Worm (Caenorhabditis elegans) whole organism, L1 larva: ENCODE measurements around the gene F19B10.10.
A peak's percentile ranks its signal among the peaks of the same experiment; 100 is the strongest.

Experiments
- C04F5.9 ChIP-seq: sonication (generic microtip); optimal IDR thresholded peaks from 2 replicates; lab custom pipeline; 2016; ENCODE audit warnings: missing genetic modification characterization, missing compliant biosample characterization
- C16A3.4 ChIP-seq: fragments of 150-350 bp; optimal IDR thresholded peaks from 2 replicates; lab custom pipeline; 2014; ENCODE audit warnings: missing biosample characterization, missing genetic modification characterization
- C34B4.2 ChIP-seq: sonication (generic microtip); optimal IDR thresholded peaks from 2 replicates; lab custom pipeline; 2017; ENCODE audit warnings: mild to moderate bottlenecking, missing genetic modification characterization, missing compliant biosample characterization
- F16B12.6 ChIP-seq: fragments of 150-350 bp; optimal IDR thresholded peaks from 2 replicates; lab custom pipeline; 2014; ENCODE audit warnings: missing biosample characterization, missing genetic modification characterization
- Y116A8C.19 ChIP-seq: sonication (generic microtip); optimal IDR thresholded peaks from 2 replicates; lab custom pipeline; 2016; ENCODE audit warnings: missing compliant biosample characterization, missing genetic modification characterization, borderline replicate concordance
- aha-1 ChIP-seq: fragments of 150-350 bp; optimal IDR thresholded peaks from 2 replicates; lab custom pipeline; 2014; ENCODE audit warnings: missing biosample characterization, missing genetic modification characterization
- alr-1 ChIP-seq: fragments of 200-800 bp; sonication (Bioruptor generic); optimal IDR thresholded peaks from 2 replicates; lab custom pipeline; 2018; ENCODE audit warnings: borderline replicate concordance, mild to moderate bottlenecking, missing genetic modification characterization, missing compliant biosample characterization
- ceh-63 ChIP-seq: fragments of 200-800 bp; sonication (Bioruptor generic); optimal IDR thresholded peaks from 2 replicates; lab custom pipeline; 2018; ENCODE audit warnings: mild to moderate bottlenecking, missing genetic modification characterization, missing compliant biosample characterization
- ceh-8 ChIP-seq: fragments of 200-800 bp; sonication (Bioruptor generic); optimal IDR thresholded peaks from 2 replicates; lab custom pipeline; 2018; ENCODE audit warnings: mild to moderate bottlenecking, missing genetic modification characterization, moderate library complexity, missing compliant biosample characterization
- ceh-88 ChIP-seq: fragments of 200-800 bp; sonication (Bioruptor generic); IDR thresholded peaks from 2 replicates; pipeline ENCODE4 v1.3.6; 2022; ENCODE audit warnings: missing genetic modification characterization, missing compliant biosample characterization
- ceh-90 ChIP-seq: sonication (generic microtip); optimal IDR thresholded peaks from 2 replicates; lab custom pipeline; 2016; ENCODE audit warnings: missing genetic modification characterization, missing compliant biosample characterization
- dsc-1 ChIP-seq: sonication (generic microtip); optimal IDR thresholded peaks from 2 replicates; lab custom pipeline; 2016; ENCODE audit warnings: mild to moderate bottlenecking, missing genetic modification characterization, missing compliant biosample characterization
- efl-1 ChIP-seq, 4 experiments: fragments of 150-350 bp; optimal IDR thresholded peaks in 3 of 4; peaks in 1 of 4; 1 replicate in 1 of 4; 2 replicates in 3 of 4; lab custom pipeline; 2014; ENCODE audit warnings: missing biosample characterization in 2 of 4, missing genetic modification characterization in 2 of 4, missing genetic modification reagents in 2 of 4
- egl-27 ChIP-seq, 2 experiments: fragments of 150-350 bp in 1 of 2; sonication (generic microtip); optimal IDR thresholded peaks; 3 replicates each; lab custom pipeline; 2017 to 2018; ENCODE audit warnings: missing biosample characterization in 2 of 2, missing genetic modification characterization in 2 of 2, missing genetic modification reagents in 2 of 2
- elt-2 ChIP-seq: sonication (generic microtip); optimal IDR thresholded peaks from 2 replicates; lab custom pipeline; 2016; ENCODE audit warnings: missing genetic modification characterization, mild to moderate bottlenecking, inconsistent platforms, missing compliant biosample characterization, missing genetic modification reagents
- elt-3 ChIP-seq, 6 experiments: fragments of 150-350 bp in 1 of 6; sonication (generic microtip); optimal IDR thresholded peaks; 2 replicates each; lab custom pipeline; 2017 to 2018; ENCODE audit warnings: missing biosample characterization in 6 of 6, missing genetic modification characterization in 6 of 6, inconsistent platforms in 1 of 6
- fkh-10 ChIP-seq: sonication (generic microtip); optimal IDR thresholded peaks from 2 replicates; lab custom pipeline; 2017; ENCODE audit warnings: missing biosample characterization, missing genetic modification reagents, missing genetic modification characterization
- fos-1 ChIP-seq: fragments of 150-350 bp; optimal IDR thresholded peaks from 2 replicates; lab custom pipeline; 2014; ENCODE audit warnings: missing biosample characterization, missing genetic modification characterization
- grh-1 ChIP-seq: fragments of 200-800 bp; sonication (Bioruptor generic); IDR thresholded peaks from 2 replicates; pipeline ENCODE4 v1.3.6; 2022; ENCODE audit warnings: missing genetic modification reagents, missing genetic modification characterization, missing compliant biosample characterization
- hlh-17 ChIP-seq: fragments of 200-800 bp; sonication (Bioruptor generic); optimal IDR thresholded peaks from 2 replicates; lab custom pipeline; 2018; ENCODE audit warnings: missing genetic modification characterization, mild to moderate bottlenecking, missing compliant biosample characterization, moderate library complexity, borderline replicate concordance
- hlh-4 ChIP-seq: sonication (generic microtip); optimal IDR thresholded peaks from 2 replicates; lab custom pipeline; 2016; ENCODE audit warnings: mild to moderate bottlenecking, missing genetic modification characterization, missing compliant biosample characterization
- hpl-2 ChIP-seq: fragments of 150-350 bp; optimal IDR thresholded peaks from 2 replicates; lab custom pipeline; 2014; ENCODE audit warnings: missing biosample characterization, missing genetic modification reagents, missing genetic modification characterization
- isw-1 ChIP-seq: fragments of 200-800 bp; sonication (Bioruptor generic); IDR thresholded peaks from 2 replicates; pipeline ENCODE4 v1.3.6; 2022; ENCODE audit warnings: missing genetic modification characterization, missing compliant biosample characterization
- lin-13 ChIP-seq: fragments of 150-350 bp; optimal IDR thresholded peaks from 2 replicates; lab custom pipeline; 2014; ENCODE audit warnings: missing biosample characterization, missing genetic modification reagents, missing genetic modification characterization
- lin-14 ChIP-seq: fragments of 200-800 bp; sonication (Bioruptor generic); optimal IDR thresholded peaks from 2 replicates; lab custom pipeline; 2018; ENCODE audit warnings: mild to moderate bottlenecking, missing genetic modification characterization, moderate library complexity, missing compliant biosample characterization
- lin-15B ChIP-seq: fragments of 150-350 bp; sonication (generic microtip); optimal IDR thresholded peaks from 3 replicates; lab custom pipeline; 2014; ENCODE audit warnings: missing biosample characterization, missing genetic modification characterization
- lin-35 ChIP-seq, 2 experiments: fragments of 150-350 bp; optimal IDR thresholded peaks; 2 replicates each; lab custom pipeline; 2014; ENCODE audit warnings: missing biosample characterization in 2 of 2, missing genetic modification characterization in 2 of 2, missing genetic modification reagents in 2 of 2
- lin-39 ChIP-seq: fragments of 150-350 bp; optimal IDR thresholded peaks from 2 replicates; lab custom pipeline; 2014; ENCODE audit warnings: missing biosample characterization, missing genetic modification reagents, missing genetic modification characterization
- lir-3 ChIP-seq: sonication (generic microtip); optimal IDR thresholded peaks from 2 replicates; lab custom pipeline; 2016; ENCODE audit warnings: mild to moderate bottlenecking, missing genetic modification characterization, moderate library complexity, missing compliant biosample characterization; ENCODE audit not compliant: poor library complexity
- mef-2 ChIP-seq: fragments of 150-350 bp; optimal IDR thresholded peaks from 2 replicates; lab custom pipeline; 2014; ENCODE audit warnings: missing biosample characterization, missing genetic modification characterization
- nhr-19 ChIP-seq: fragments of 200-800 bp; sonication (Bioruptor generic); conservative IDR thresholded peaks from 2 replicates; pipeline ENCODE4 v1.3.6; 2022; ENCODE audit warnings: missing genetic modification characterization, missing compliant biosample characterization
- nhr-237 ChIP-seq: fragments of 150-350 bp; optimal IDR thresholded peaks from 2 replicates; lab custom pipeline; 2014; ENCODE audit warnings: missing biosample characterization, missing genetic modification characterization
- nhr-47 ChIP-seq: sonication (generic microtip); optimal IDR thresholded peaks from 2 replicates; lab custom pipeline; 2016; ENCODE audit warnings: mild to moderate bottlenecking, missing genetic modification characterization, moderate library complexity, missing compliant biosample characterization
- nhr-84 ChIP-seq: sonication (generic microtip); optimal IDR thresholded peaks from 2 replicates; lab custom pipeline; 2017; ENCODE audit warnings: missing biosample characterization, missing genetic modification characterization
- nhr-85 ChIP-seq: sonication (generic microtip); peaks from one replicate; lab custom pipeline; 2016; ENCODE audit warnings: missing genetic modification characterization, inconsistent platforms, missing compliant biosample characterization
- nhr-90 ChIP-seq: sonication (generic microtip); optimal IDR thresholded peaks from 2 replicates; lab custom pipeline; 2016; ENCODE audit warnings: mild to moderate bottlenecking, missing genetic modification characterization, missing compliant biosample characterization; ENCODE audit not compliant: poor library complexity
- pax-3 ChIP-seq: fragments of 200-800 bp; sonication (Bioruptor generic); optimal IDR thresholded peaks from 2 replicates; lab custom pipeline; 2018; ENCODE audit warnings: mild to moderate bottlenecking, missing genetic modification characterization, moderate library complexity, missing compliant biosample characterization
- pqm-1 ChIP-seq: sonication (generic microtip); optimal IDR thresholded peaks from 3 replicates; lab custom pipeline; 2017; ENCODE audit warnings: missing biosample characterization, missing genetic modification characterization
- rnt-1 ChIP-seq: sonication (generic microtip); optimal IDR thresholded peaks from 2 replicates; lab custom pipeline; 2016; ENCODE audit warnings: mild to moderate bottlenecking, missing genetic modification characterization, moderate library complexity, missing compliant biosample characterization
- snu-23 ChIP-seq: sonication (generic microtip); optimal IDR thresholded peaks from 2 replicates; lab custom pipeline; 2016; ENCODE audit warnings: missing genetic modification characterization, missing compliant biosample characterization
- sox-4 ChIP-seq: sonication (generic microtip); optimal IDR thresholded peaks from 2 replicates; lab custom pipeline; 2016; ENCODE audit warnings: missing genetic modification characterization, missing compliant biosample characterization
- unc-130 ChIP-seq: fragments of 150-350 bp; optimal IDR thresholded peaks from 2 replicates; lab custom pipeline; 2017; ENCODE audit warnings: missing biosample characterization, missing genetic modification characterization, inconsistent platforms
- unc-86 ChIP-seq: sonication (generic microtip); optimal IDR thresholded peaks from 2 replicates; lab custom pipeline; 2016; ENCODE audit warnings: missing genetic modification characterization, missing compliant biosample characterization
- unc-98 ChIP-seq: fragments of 200-800 bp; sonication (Bioruptor generic); IDR thresholded peaks from 2 replicates; pipeline ENCODE4 v1.3.6; 2022; ENCODE audit warnings: missing genetic modification characterization, missing compliant biosample characterization
- vab-15 ChIP-seq: sonication (generic microtip); optimal IDR thresholded peaks from 2 replicates; lab custom pipeline; 2017; ENCODE audit warnings: missing genotype, mild to moderate bottlenecking, missing genetic modification characterization, missing compliant biosample characterization
- xbp-1 ChIP-seq: sonication (generic microtip); optimal IDR thresholded peaks from 2 replicates; lab custom pipeline; 2016; ENCODE audit warnings: missing genetic modification characterization, missing compliant biosample characterization
- ztf-4 ChIP-seq: fragments of 150-350 bp; optimal IDR thresholded peaks from 2 replicates; lab custom pipeline; 2014; ENCODE audit warnings: missing biosample characterization, missing genetic modification characterization

The F19B10.10 gene

DNA sequence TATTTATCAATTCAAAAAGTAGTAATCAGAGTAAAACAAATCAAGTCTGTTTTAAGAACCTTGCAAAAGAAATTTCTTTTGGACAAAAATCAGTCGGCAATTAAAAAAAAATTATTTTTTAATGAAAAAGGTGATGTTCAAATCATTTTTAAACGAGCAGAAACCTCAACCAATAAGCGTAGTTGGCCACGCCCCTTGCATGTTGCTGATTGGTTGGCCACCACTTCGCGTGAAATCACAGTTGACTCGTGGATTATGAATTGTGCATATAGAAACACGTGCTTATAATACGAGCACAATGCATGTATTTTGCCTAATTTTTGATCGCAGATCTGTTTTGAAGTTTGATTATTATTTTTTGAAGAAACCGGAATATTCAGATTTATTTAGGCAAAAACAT is 16.0 kb downstream of the F19B10.10 start:
- no peak for TF ChIP-seq hlh-4
- TF ChIP-seq ceh-8 (GFP tag; lab: Kevin White, UChicago) = no peak
- TF ChIP-seq alr-1 (tag; lab: Kevin White, UChicago) = no peak
- TF ChIP-seq fos-1 (tag; lab: Kevin White, UChicago) = no peak
- no peak for TF ChIP-seq elt-2
- no peak for TF ChIP-seq ceh-88 (GFP tag; lab: Robert Waterston, UW)
- TF ChIP-seq pqm-1 (tag; lab: Kevin White, UChicago) = no peak
- no peak for TF ChIP-seq F16B12.6 (tag; lab: Kevin White, UChicago)
- no peak for TF ChIP-seq dsc-1
- no peak for TF ChIP-seq rnt-1
- TF ChIP-seq nhr-47 (tag; lab: Kevin White, UChicago) = no peak
- TF ChIP-seq snu-23 (GFP tag; lab: Kevin White, UChicago) = no peak
- no peak for TF ChIP-seq xbp-1 (tag; lab: Kevin White, UChicago)
- TF ChIP-seq mef-2 = no peak
- no peak for TF ChIP-seq unc-130
- TF ChIP-seq nhr-19 = no peak
- no peak for TF ChIP-seq aha-1 (tag; lab: Kevin White, UChicago)
- TF ChIP-seq ztf-4 (tag; lab: Kevin White, UChicago) = no peak
- TF ChIP-seq efl-1 (optimal IDR thresholded peaks at IDR 0.05; lab: Kevin White, UChicago) = no peak
- no peak for TF ChIP-seq efl-1 (GFP tag; optimal IDR thresholded peaks at IDR 0.05 in 1 of 2; lab: Kevin White, UChicago)
- no peak for TF ChIP-seq sox-4 (tag; lab: Kevin White, UChicago)

DNA sequence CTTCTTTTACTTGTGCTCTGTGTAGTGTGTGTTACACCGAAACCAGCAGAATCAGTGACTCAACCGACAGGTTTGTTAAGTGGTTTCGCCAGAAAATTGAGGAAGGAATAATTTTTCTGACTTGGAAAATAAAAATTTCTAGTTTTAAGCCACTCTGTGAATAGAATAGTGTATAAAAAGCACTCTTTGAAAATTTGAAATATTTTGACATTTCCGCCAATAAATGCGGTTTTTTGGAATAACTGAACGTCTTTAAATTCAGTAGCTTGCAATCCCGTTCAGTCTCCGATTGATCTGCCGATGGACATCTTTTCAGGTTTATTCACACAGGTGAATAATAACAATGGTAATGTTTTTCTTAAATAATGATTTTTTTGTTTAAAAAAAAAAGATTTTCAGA is 16.7 kb downstream of the F19B10.10 start, which contains the start of gene F19B10.3:
TSS of gene F19B10.3 (plus strand) at position 301 of the 400 bp plus-strand sequence.
- TF ChIP-seq efl-1 (optimal IDR thresholded peaks at IDR 0.05; lab: Kevin White, UChicago) (no peak), efl-1 (GFP tag; optimal IDR thresholded peaks at IDR 0.05 in 1 of 2; lab: Kevin White, UChicago) (peak in 1 of 2 experiments; percentile 29), Y116A8C.19 (no peak)

DNA sequence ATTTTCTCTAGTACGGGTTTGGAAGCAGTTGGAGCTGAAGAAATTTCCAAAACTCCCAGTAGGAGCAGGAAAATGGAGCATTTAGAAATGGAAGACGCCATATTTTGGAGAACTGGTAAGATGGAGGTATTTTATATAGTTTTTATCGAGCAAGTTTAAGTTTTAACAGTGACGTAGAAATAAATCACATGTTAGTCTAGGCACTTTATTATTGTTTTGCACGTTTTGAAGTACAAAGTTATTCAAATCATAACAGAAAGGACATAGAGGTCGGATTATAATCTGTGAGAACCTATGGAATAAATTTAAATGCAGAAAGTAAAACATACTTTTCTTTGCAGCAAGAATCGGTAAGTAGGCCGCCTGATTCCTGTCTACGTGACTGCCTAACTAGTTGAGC is 17.4 kb downstream of the F19B10.10 start, which contains the start of gene F19B10.6:
TSS of gene F19B10.6 (minus strand) at position 101 of the 400 bp plus-strand sequence.
- TF ChIP-seq unc-86 (tag; lab: Kevin White, UChicago) = no peak
- TF ChIP-seq C16A3.4 (tag; lab: Kevin White, UChicago) = no peak
- TF ChIP-seq ceh-88 (GFP tag; lab: Robert Waterston, UW) = no peak
- no peak for TF ChIP-seq vab-15 (tag; lab: Kevin White, UChicago)
- TF ChIP-seq fkh-10 (GFP tag; lab: Kevin White, UChicago) = no peak
- no peak for TF ChIP-seq ceh-90
- TF ChIP-seq lir-3 (tag; lab: Kevin White, UChicago) = no peak
- TF ChIP-seq hpl-2 (GFP tag; lab: Kevin White, UChicago) = no peak
- no peak for TF ChIP-seq lin-13 (GFP tag; lab: Kevin White, UChicago)
- TF ChIP-seq sox-4 (tag; lab: Kevin White, UChicago) = no peak
- no peak for TF ChIP-seq fos-1 (tag; lab: Kevin White, UChicago)
- TF ChIP-seq lin-15B = no peak
- TF ChIP-seq nhr-47 (tag; lab: Kevin White, UChicago) = no peak

DNA sequence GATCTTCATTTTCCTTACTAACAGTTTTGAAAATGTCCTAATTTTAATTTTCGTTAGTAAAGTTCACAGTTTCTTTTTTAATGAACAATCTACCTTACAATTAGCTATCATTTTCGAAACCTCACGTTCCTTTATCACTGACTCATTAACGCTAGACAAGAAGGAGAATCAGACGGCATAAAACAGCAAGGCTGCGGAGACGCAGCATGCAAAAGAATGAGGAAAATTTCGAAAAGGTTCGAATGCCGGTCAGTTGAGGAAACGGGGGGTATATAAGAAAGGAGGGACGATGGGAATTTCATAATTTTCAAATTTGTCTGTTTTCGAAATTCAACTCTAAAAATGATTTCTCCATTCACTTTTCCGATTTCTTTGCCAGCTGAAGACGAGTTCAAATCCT is 19.3 kb downstream of the F19B10.10 start, which contains the start of gene F19B10.13:
TSS of gene F19B10.13 (plus strand) at position 343 of the 400 bp plus-strand sequence.
- TF ChIP-seq egl-27 (tag; optimal IDR thresholded peaks at IDR 0.05; lab: Kevin White, UChicago) = no peak
- TF ChIP-seq efl-1 (optimal IDR thresholded peaks at IDR 0.05; lab: Kevin White, UChicago) = peak; percentile 20 to 29
- no peak for TF ChIP-seq efl-1 (GFP tag; optimal IDR thresholded peaks at IDR 0.05 in 1 of 2; lab: Kevin White, UChicago)
- TF ChIP-seq ceh-8 (GFP tag; lab: Kevin White, UChicago) = no peak
- no peak for TF ChIP-seq ceh-63 (GFP tag; lab: Kevin White, UChicago)
- no peak for TF ChIP-seq unc-98 (GFP tag; lab: Robert Waterston, UW)
- TF ChIP-seq hlh-4 = no peak
- TF ChIP-seq lin-14 (GFP tag; lab: Kevin White, UChicago) = peak; percentile 49
- TF ChIP-seq lin-35 (GFP tag; optimal IDR thresholded peaks at IDR 0.05; lab: Kevin White, UChicago) = peak in 1 of 2 experiments; percentile 45
- no peak for TF ChIP-seq C04F5.9 (tag; lab: Kevin White, UChicago)
- no peak for TF ChIP-seq isw-1 (GFP tag; lab: Robert Waterston, UW)
- peak in 1 of 6 experiments; percentile 9 for TF ChIP-seq elt-3 (tag; optimal IDR thresholded peaks at IDR 0.05; lab: Kevin White, UChicago)
- no peak for TF ChIP-seq nhr-85 (tag; lab: Kevin White, UChicago)
- no peak for TF ChIP-seq grh-1 (GFP tag; lab: Robert Waterston, UW)
- TF ChIP-seq pax-3 (tag; lab: Kevin White, UChicago) = no peak
- no peak for TF ChIP-seq hlh-17 (GFP tag; lab: Kevin White, UChicago)
- TF ChIP-seq dsc-1 = no peak
- no peak for TF ChIP-seq nhr-237 (tag; lab: Kevin White, UChicago)
- no peak for TF ChIP-seq nhr-90 (tag; lab: Kevin White, UChicago)
- no peak for TF ChIP-seq lin-39
- no peak for TF ChIP-seq nhr-84
- TF ChIP-seq C34B4.2 (tag; lab: Kevin White, UChicago) = no peak
